Fruit fly (Drosophila melanogaster): Measurements from ENCODE around the gene Obp69a.

DNA sequence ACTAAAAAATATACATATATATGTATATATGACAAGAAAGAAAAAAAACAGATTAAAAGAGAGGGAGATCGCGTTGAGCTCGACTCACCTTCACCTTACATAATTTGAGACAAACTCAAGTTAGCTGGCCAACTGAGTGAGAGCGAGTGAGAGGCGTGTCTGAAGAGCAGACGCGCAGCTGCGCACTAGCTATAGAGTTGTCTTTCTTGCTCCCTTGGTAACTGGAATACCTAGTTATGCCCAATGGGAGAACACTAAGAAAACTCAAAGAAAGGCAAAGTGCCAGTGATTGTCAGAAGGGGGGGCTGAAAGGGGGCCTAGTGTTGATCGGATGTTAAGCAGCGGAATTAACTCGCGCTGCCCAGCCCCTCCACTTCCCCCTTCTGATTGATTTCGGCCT lies 38.5 kb downstream of the Obp69a start:
- TF ChIP-seq pan (optimal IDR thresholded peaks at IDR 0.05) (no peak), EcR (GFP tag; optimal IDR thresholded peaks at IDR 0.05) (no peak), usp (GFP tag; optimal IDR thresholded peaks at IDR 0.05) (no peak), psq (optimal IDR thresholded peaks at IDR 0.05) (no peak), Dll (optimal IDR thresholded peaks at IDR 0.05) (no peak)
